Fruit fly (Drosophila melanogaster) whole organism, embryonic: ENCODE measurements around the gene CG12009.

ENCODE experiments used
- CG10979 ChIP-seq: fragments of 200-800 bp; sonication (Bioruptor generic); optimal IDR thresholded peaks from 2 replicates; lab custom pipeline; 2018; ENCODE audit warnings: missing biosample characterization, mild to moderate bottlenecking, missing genetic modification characterization, moderate library complexity
- CG11085 ChIP-seq: fragments of 200-800 bp; sonication (Bioruptor generic); IDR thresholded peaks from 2 replicates; pipeline ENCODE4 v1.3.6; 2022; ENCODE audit warnings: missing biosample characterization, missing genetic modification characterization
- CG12155 ChIP-seq: fragments of 200-800 bp; sonication (Bioruptor generic); optimal IDR thresholded peaks from 3 replicates; lab custom pipeline; 2016; ENCODE audit warnings: missing biosample characterization, missing genetic modification characterization
- CG12769 ChIP-seq: fragments of 200-800 bp; sonication (Bioruptor generic); optimal IDR thresholded peaks from 2 replicates; lab custom pipeline; 2019; ENCODE audit warnings: missing biosample characterization, mild to moderate bottlenecking, missing genetic modification characterization, moderate library complexity
- CG17568 ChIP-seq: fragments of 200-800 bp; sonication (Bioruptor generic); optimal IDR thresholded peaks from 2 replicates; lab custom pipeline; 2018; ENCODE audit warnings: missing biosample characterization, mild to moderate bottlenecking, missing genetic modification characterization, moderate library complexity
- CG17829 ChIP-seq: fragments of 200-800 bp; optimal IDR thresholded peaks from 2 replicates; lab custom pipeline; 2019; ENCODE audit warnings: missing biosample characterization, mild to moderate bottlenecking, missing genetic modification characterization, moderate library complexity
- CG18599 ChIP-seq: fragments of 200-800 bp; sonication (Bioruptor generic); optimal IDR thresholded peaks from 3 replicates; lab custom pipeline; 2017; ENCODE audit warnings: missing biosample characterization, missing genetic modification characterization, mild to moderate bottlenecking, moderate library complexity, missing genetic modification reagents
- CG18764 ChIP-seq: fragments of 200-800 bp; sonication (Bioruptor generic); optimal IDR thresholded peaks from 3 replicates; lab custom pipeline; 2016; ENCODE audit warnings: missing biosample characterization, missing genetic modification characterization
- CG2120 ChIP-seq: fragments of 200-800 bp; sonication (Bioruptor generic); optimal IDR thresholded peaks from 3 replicates; lab custom pipeline; 2016; ENCODE audit warnings: missing biosample characterization, missing genetic modification characterization
- CG4854 ChIP-seq: fragments of 200-800 bp; sonication (Bioruptor generic); optimal IDR thresholded peaks from 2 replicates; lab custom pipeline; 2016; ENCODE audit warnings: missing biosample characterization, missing genetic modification characterization, inconsistent platforms
- CG6254 ChIP-seq: fragments of 200-800 bp; sonication (Bioruptor generic); optimal IDR thresholded peaks from 3 replicates; lab custom pipeline; 2017; ENCODE audit warnings: mild to moderate bottlenecking, missing biosample characterization, missing genetic modification reagents, missing genetic modification characterization
- CG6765 ChIP-seq: fragments of 200-800 bp; sonication (Bioruptor generic); optimal IDR thresholded peaks from 3 replicates; lab custom pipeline; 2017; ENCODE audit warnings: missing biosample characterization, mild to moderate bottlenecking, missing genetic modification characterization
- CG8359 ChIP-seq: fragments of 200-800 bp; sonication (Bioruptor generic); optimal IDR thresholded peaks from 2 replicates; lab custom pipeline; 2017; ENCODE audit warnings: missing biosample characterization, mild to moderate bottlenecking, missing genetic modification characterization, borderline replicate concordance
- CoRest ChIP-seq: fragments of 200-800 bp; sonication (Bioruptor generic); optimal IDR thresholded peaks from 3 replicates; lab custom pipeline; 2018; ENCODE audit warnings: missing biosample characterization, mild to moderate bottlenecking, missing genetic modification characterization, moderate library complexity
- Dbx ChIP-seq: fragments of 200-800 bp; sonication (Bioruptor generic); IDR thresholded peaks from 3 replicates; pipeline ENCODE4 v1.3.6; 2022; ENCODE audit warnings: missing biosample characterization, missing genetic modification characterization
- Dip3 ChIP-seq: fragments of 200-800 bp; sonication (Bioruptor generic); optimal IDR thresholded peaks from 3 replicates; lab custom pipeline; 2016; ENCODE audit warnings: missing biosample characterization, missing genetic modification characterization
- Ets65A ChIP-seq: fragments of 200-800 bp; sonication (Bioruptor generic); peaks from one replicate; lab custom pipeline; 2016; ENCODE audit warnings: missing biosample characterization, missing genetic modification characterization
- H15 ChIP-seq: fragments of 200-800 bp; sonication (Bioruptor generic); IDR thresholded peaks from 3 replicates; pipeline ENCODE4 v1.3.6; 2022; ENCODE audit warnings: missing biosample characterization, missing genetic modification characterization
- HLHmδ ChIP-seq: fragments of 200-800 bp; sonication (Bioruptor generic); optimal IDR thresholded peaks from 2 replicates; lab custom pipeline; 2018; ENCODE audit warnings: missing biosample characterization, mild to moderate bottlenecking, missing genetic modification characterization, moderate library complexity
- Hmx ChIP-seq: fragments of 200-800 bp; sonication (Bioruptor generic); optimal IDR thresholded peaks from 2 replicates; lab custom pipeline; 2016; ENCODE audit warnings: missing biosample characterization, missing genetic modification characterization
- Hr3 ChIP-seq: fragments of 200-800 bp; sonication (Bioruptor generic); optimal IDR thresholded peaks from 3 replicates; lab custom pipeline; 2016; ENCODE audit warnings: missing biosample characterization, missing genetic modification characterization
- Jarid2 ChIP-seq: fragments of 200-800 bp; sonication (Bioruptor generic); optimal IDR thresholded peaks from 3 replicates; lab custom pipeline; 2017; ENCODE audit warnings: mild to moderate bottlenecking, missing biosample characterization, missing genetic modification reagents, missing genetic modification characterization
- Pdp1 ChIP-seq, 2 experiments: fragments of 200-800 bp; sonication (Bioruptor generic); optimal IDR thresholded peaks; 3 replicates each; lab custom pipeline; 2016; ENCODE audit warnings: missing biosample characterization in 2 of 2, missing genetic modification characterization in 2 of 2, mild to moderate bottlenecking in 1 of 2, moderate library complexity in 1 of 2
- Sin3A ChIP-seq: fragments of >200 bp; optimal IDR thresholded peaks from 2 replicates; lab custom pipeline; 2018
- Six4 ChIP-seq: fragments of 200-800 bp; sonication (Bioruptor generic); optimal IDR thresholded peaks from 2 replicates; lab custom pipeline; 2016; ENCODE audit warnings: missing biosample characterization, missing genetic modification characterization
- Taf1 ChIP-seq: fragments of 200-800 bp; sonication (Bioruptor generic); IDR thresholded peaks from 2 replicates; pipeline ENCODE4 v1.3.6; 2022; ENCODE audit warnings: missing biosample characterization, missing genetic modification characterization
- Usf ChIP-seq: fragments of 200-800 bp; sonication (Bioruptor generic); optimal IDR thresholded peaks from 2 replicates; lab custom pipeline; 2017; ENCODE audit warnings: missing genotype, missing biosample characterization, missing genetic modification characterization
- ash1 ChIP-seq: fragments of 200-800 bp; sonication (Bioruptor generic); optimal IDR thresholded peaks from 2 replicates; lab custom pipeline; 2018; ENCODE audit warnings: missing biosample characterization, mild to moderate bottlenecking, missing genetic modification characterization
- bab2 ChIP-seq: fragments of 200-800 bp; sonication (Bioruptor generic); optimal IDR thresholded peaks from 2 replicates; lab custom pipeline; 2016; ENCODE audit warnings: missing biosample characterization, missing genetic modification characterization
- bbx ChIP-seq: fragments of 200-800 bp; sonication (Bioruptor generic); IDR thresholded peaks from 2 replicates; pipeline ENCODE4 v1.3.6; 2022; ENCODE audit warnings: missing biosample characterization, missing genetic modification characterization; ENCODE audit not compliant: partially characterized antibody
- dysf ChIP-seq: fragments of 200-800 bp; sonication (Bioruptor generic); IDR thresholded peaks from 3 replicates; pipeline ENCODE4 v1.3.6; 2022; ENCODE audit warnings: missing biosample characterization, missing genetic modification characterization
- exex ChIP-seq: fragments of 200-800 bp; sonication (Bioruptor generic); optimal IDR thresholded peaks from 4 replicates; lab custom pipeline; 2018; ENCODE audit warnings: missing biosample characterization, mild to moderate bottlenecking, missing genetic modification characterization, moderate library complexity
- fru ChIP-seq: fragments of >200 bp; optimal IDR thresholded peaks from 2 replicates; lab custom pipeline; 2017
- gfzf ChIP-seq: fragments of 200-800 bp; sonication (Bioruptor generic); optimal IDR thresholded peaks from 2 replicates; lab custom pipeline; 2016; ENCODE audit warnings: missing biosample characterization, mild to moderate bottlenecking, missing genetic modification characterization, moderate library complexity
- h ChIP-seq: fragments of >200 bp; optimal IDR thresholded peaks from 2 replicates; lab custom pipeline; 2017
- hb ChIP-seq: fragments of 200-800 bp; sonication (Bioruptor generic); IDR thresholded peaks from 3 replicates; pipeline ENCODE4 v1.3.6; 2022; ENCODE audit warnings: missing biosample characterization, missing genetic modification characterization; ENCODE audit not compliant: partially characterized antibody
- hkb ChIP-seq, 2 experiments: fragments of 200-800 bp in 1 of 2; fragments of >200 bp in 1 of 2; sonication (Bioruptor generic) in 1 of 2; IDR thresholded peaks in 1 of 2; optimal IDR thresholded peaks in 1 of 2; 2 replicates each; pipeline versions ENCODE4 v1.3.6 to Lab custom; 2017 to 2022; ENCODE audit warnings: missing biosample characterization in 1 of 2, missing genetic modification characterization in 1 of 2
- jumu ChIP-seq: fragments of 200-800 bp; sonication (Bioruptor generic); optimal IDR thresholded peaks from 3 replicates; lab custom pipeline; 2016; ENCODE audit warnings: missing biosample characterization, missing genetic modification characterization
- knrl ChIP-seq: fragments of 200-800 bp; sonication (Bioruptor generic); IDR thresholded peaks from 3 replicates; pipeline ENCODE4 v1.3.6; 2022; ENCODE audit warnings: missing biosample characterization, missing genetic modification characterization; ENCODE audit not compliant: partially characterized antibody
- lab ChIP-seq: fragments of 200-800 bp; sonication (Bioruptor generic); optimal IDR thresholded peaks from 3 replicates; lab custom pipeline; 2017; ENCODE audit warnings: missing biosample characterization, missing genetic modification characterization, mild to moderate bottlenecking, moderate library complexity, missing genetic modification reagents
- mld ChIP-seq: fragments of 200-800 bp; sonication (Bioruptor generic); IDR thresholded peaks from 3 replicates; pipeline ENCODE4 v1.3.6; 2022; ENCODE audit warnings: missing biosample characterization, missing genetic modification characterization; ENCODE audit not compliant: partially characterized antibody
- nerfin-2 ChIP-seq: fragments of 200-800 bp; sonication (Bioruptor generic); IDR thresholded peaks from 2 replicates; pipeline ENCODE4 v1.3.6; 2022; ENCODE audit warnings: missing biosample characterization, missing genetic modification characterization; ENCODE audit not compliant: partially characterized antibody
- otp ChIP-seq: fragments of 200-800 bp; sonication (Bioruptor generic); IDR thresholded peaks from 3 replicates; pipeline ENCODE4, ENCODE4 v1.3.6; 2022; ENCODE audit warnings: missing biosample characterization, missing genetic modification characterization
- pnt ChIP-seq: fragments of 200-800 bp; sonication (Bioruptor generic); optimal IDR thresholded peaks from 3 replicates; lab custom pipeline; 2016; ENCODE audit warnings: missing biosample characterization, missing genetic modification characterization
- slp2 ChIP-seq: fragments of 200-800 bp; sonication (Bioruptor generic); optimal IDR thresholded peaks from 2 replicates; lab custom pipeline; 2016; ENCODE audit warnings: missing biosample characterization, missing genetic modification characterization
- sna ChIP-seq: fragments of 200-800 bp; sonication (Bioruptor generic); IDR thresholded peaks from 2 replicates; pipeline ENCODE4 v1.3.6; 2022; ENCODE audit warnings: missing biosample characterization, missing genetic modification characterization; ENCODE audit not compliant: partially characterized antibody
- stc ChIP-seq: fragments of 200-800 bp; sonication (Bioruptor generic); IDR thresholded peaks from 2 replicates; pipeline ENCODE4 v1.3.6; 2022; ENCODE audit warnings: missing biosample characterization, missing genetic modification characterization
- stwl ChIP-seq: fragments of 200-800 bp; sonication (Bioruptor generic); optimal IDR thresholded peaks from 3 replicates; lab custom pipeline; 2018; ENCODE audit warnings: missing biosample characterization, mild to moderate bottlenecking, missing genetic modification characterization, moderate library complexity
- zfh2 ChIP-seq: fragments of 200-800 bp; sonication (Bioruptor generic); optimal IDR thresholded peaks from 2 replicates; lab custom pipeline; 2016; ENCODE audit warnings: missing biosample characterization, missing genetic modification characterization

The CG12009 gene

dm6 chr3L:3336368-3337164 is 45.3 kb downstream of the CG12009 start, which contains the start of the genes Drsl6 and kst (continued):
- TF ChIP-seq CG4854 (peak; percentile 37), CG10979 (tag; lab: Kevin White, UChicago) (no peak), CG17568 (GFP tag; lab: Kevin White, UChicago) (no peak), bab2 (GFP tag; lab: Kevin White, UChicago) (peak; percentile 2), Hmx (GFP tag; lab: Kevin White, UChicago) (no peak), knrl (no peak; the same call in 1 of the 3 replicates), Usf (GFP tag; lab: Kevin White, UChicago) (no peak), Taf1 (GFP tag; lab: Robert Waterston, UW) (no peak), Dip3 (GFP tag; lab: Kevin White, UChicago) (no peak), CG6765 (GFP tag; lab: Kevin White, UChicago) (no peak), zfh2 (no peak), CG18599 (GFP tag; lab: Kevin White, UChicago) (no peak), stc (0 out of 2 replicates have a peak, but pooled peaks have one; percentile 8), Ets65A (GFP tag; lab: Kevin White, UChicago) (no peak), HLHmδ (GFP tag; lab: Kevin White, UChicago) (no peak), CoRest (tag; lab: Kevin White, UChicago) (no peak), otp (peak; percentile 67; the same call in 2 of the 3 replicates), CG17829 (tag; lab: Kevin White, UChicago) (peak; percentile 45), ash1 (GFP tag; lab: Kevin White, UChicago) (no peak), Dbx (GFP tag; lab: Robert Waterston, UW) (peak; percentile 33; the same call in 1 of the 3 replicates), CG8359 (no peak), h (lab: Kevin White, UChicago) (no peak), hb (GFP tag; lab: Robert Waterston, UW) (no peak), Six4 (GFP tag; lab: Kevin White, UChicago) (no peak), lab (GFP tag; lab: Kevin White, UChicago) (no peak), CG12155 (GFP tag; lab: Kevin White, UChicago) (no peak), exex (tag; lab: Kevin White, UChicago) (no peak), stwl (tag; lab: Kevin White, UChicago) (peak; percentile 65), mld (no peak; the same call in 2 of the 3 replicates), hkb (optimal IDR thresholded peaks at IDR 0.05; lab: Kevin White, UChicago) (no peak), hkb (GFP tag; IDR thresholded peaks at IDR 0.05; lab: Robert Waterston, UW) (0 out of 2 replicates have a peak, but pooled peaks have one; percentile 29), nerfin-2 (no peak), CG12769 (tag; lab: Kevin White, UChicago) (no peak), bbx (GFP tag; lab: Robert Waterston, UW) (no peak; the same call in none of the 2 replicates), Sin3A (lab: Kevin White, UChicago) (peak; percentile 16), fru (no peak), Pdp1 (GFP tag; optimal IDR thresholded peaks at IDR 0.05; lab: Kevin White, UChicago) (peak in 1 of 2 experiments; percentile 59), CG11085 (GFP tag; lab: Robert Waterston, UW) (no peak), CG2120 (peak; percentile 37), slp2 (GFP tag; lab: Kevin White, UChicago) (no peak), CG6254 (GFP tag; lab: Kevin White, UChicago) (no peak), jumu (GFP tag; lab: Kevin White, UChicago) (no peak), gfzf (GFP tag; lab: Kevin White, UChicago) (peak; percentile 88), sna (GFP tag; lab: Robert Waterston, UW) (no peak), pnt (GFP tag; lab: Kevin White, UChicago) (no peak), H15 (no peak), dysf (GFP tag; lab: Robert Waterston, UW) (no peak), Jarid2 (GFP tag; lab: Kevin White, UChicago) (peak; percentile 97), Hr3 (GFP tag; lab: Kevin White, UChicago) (no peak), CG18764 (GFP tag; lab: Kevin White, UChicago) (peak; percentile 10)
